Fruit fly (Drosophila melanogaster) whole organism, embryonic: Measurements from ENCODE around the gene unc-119.
A peak's percentile ranks its signal among the peaks of the same experiment; 100 is the strongest.

Experiments used
- Aef1 ChIP-seq: fragments of 200-800 bp; sonication (Bioruptor generic); IDR thresholded peaks from 3 replicates; pipeline ENCODE4 v1.3.6; 2022; ENCODE audit warnings: missing biosample characterization, missing genetic modification characterization
- Antp ChIP-seq: fragments of 200-800 bp; sonication (Bioruptor generic); optimal IDR thresholded peaks from 3 replicates; lab custom pipeline; 2016; ENCODE audit warnings: missing biosample characterization, missing genetic modification characterization
- Asciz ChIP-seq: fragments of 200-800 bp; sonication (Bioruptor generic); optimal IDR thresholded peaks from 2 replicates; lab custom pipeline; 2017; ENCODE audit warnings: missing biosample characterization, mild to moderate bottlenecking, missing genetic modification characterization, missing genetic modification reagents
- Atf6 ChIP-seq: fragments of 200-800 bp; sonication (Bioruptor generic); IDR thresholded peaks from 2 replicates; pipeline ENCODE4 v1.3.6; 2022; ENCODE audit warnings: missing biosample characterization, missing genetic modification characterization
- Awh ChIP-seq: fragments of 200-800 bp; sonication (Bioruptor generic); IDR thresholded peaks from 2 replicates; pipeline ENCODE4, ENCODE4 v1.3.6; 2022; ENCODE audit warnings: missing biosample characterization, missing genetic modification characterization
- C15 ChIP-seq: fragments of 200-800 bp; sonication (Bioruptor generic); IDR thresholded peaks from 3 replicates; pipeline ENCODE4 v1.3.6; 2022; ENCODE audit warnings: missing biosample characterization, missing genetic modification characterization
- CG10147 ChIP-seq: fragments of 200-800 bp; sonication (Bioruptor generic); optimal IDR thresholded peaks from 2 replicates; lab custom pipeline; 2019; ENCODE audit warnings: missing biosample characterization, mild to moderate bottlenecking, missing genetic modification characterization, moderate library complexity
- CG10209 ChIP-seq: fragments of 200-800 bp; sonication (Bioruptor generic); optimal IDR thresholded peaks from 3 replicates; lab custom pipeline; 2017; ENCODE audit warnings: missing biosample characterization, mild to moderate bottlenecking, missing genetic modification characterization, missing genetic modification reagents
- CG11093 ChIP-seq: fragments of 200-800 bp; sonication (Bioruptor generic); IDR thresholded peaks from 3 replicates; pipeline ENCODE4 v1.3.6; 2022; ENCODE audit warnings: missing biosample characterization, missing genetic modification characterization
- CG11560 ChIP-seq: fragments of 200-800 bp; sonication (Bioruptor generic); IDR thresholded peaks from 3 replicates; pipeline ENCODE4 v1.3.6; 2022; ENCODE audit warnings: missing biosample characterization, missing genetic modification characterization
- CG12104 ChIP-seq: fragments of 200-800 bp; sonication (Bioruptor generic); optimal IDR thresholded peaks from 3 replicates; lab custom pipeline; 2016; ENCODE audit warnings: missing biosample characterization, missing genetic modification characterization
- CG13287 ChIP-seq: fragments of 200-800 bp; sonication (Bioruptor generic); IDR thresholded peaks from 2 replicates; pipeline ENCODE4 v1.3.6; 2022; ENCODE audit warnings: missing biosample characterization, missing genetic modification characterization; ENCODE audit not compliant: partially characterized antibody
- CG15011 ChIP-seq: fragments of 200-800 bp; sonication (Bioruptor generic); optimal IDR thresholded peaks from 3 replicates; lab custom pipeline; 2018; ENCODE audit warnings: missing biosample characterization, mild to moderate bottlenecking, missing genetic modification characterization
- CG17568 ChIP-seq: fragments of 200-800 bp; sonication (Bioruptor generic); optimal IDR thresholded peaks from 2 replicates; lab custom pipeline; 2018; ENCODE audit warnings: missing biosample characterization, mild to moderate bottlenecking, missing genetic modification characterization, moderate library complexity
- CG1792 ChIP-seq: fragments of 200-800 bp; sonication (Bioruptor generic); optimal IDR thresholded peaks from 2 replicates; lab custom pipeline; 2016; ENCODE audit warnings: missing biosample characterization, missing genetic modification characterization
- CG2712 ChIP-seq: fragments of 200-800 bp; optimal IDR thresholded peaks from 3 replicates; lab custom pipeline; 2019; ENCODE audit warnings: missing biosample characterization, mild to moderate bottlenecking, missing genetic modification characterization, moderate library complexity
- CG30431 ChIP-seq: fragments of 200-800 bp; sonication (Bioruptor generic); optimal IDR thresholded peaks from 2 replicates; lab custom pipeline; 2017; ENCODE audit warnings: missing biosample characterization, missing genetic modification characterization
- CG33557 ChIP-seq: fragments of 200-800 bp; sonication (Bioruptor generic); optimal IDR thresholded peaks from 2 replicates; lab custom pipeline; 2019; ENCODE audit warnings: missing biosample characterization, mild to moderate bottlenecking, missing genetic modification characterization, moderate library complexity
- CG34376 ChIP-seq: fragments of 200-800 bp; sonication (Bioruptor generic); optimal IDR thresholded peaks from 2 replicates; lab custom pipeline; 2018; ENCODE audit warnings: missing biosample characterization, mild to moderate bottlenecking, missing genetic modification characterization
- CG3726 ChIP-seq: fragments of 200-800 bp; sonication (Bioruptor generic); IDR thresholded peaks from 3 replicates; pipeline ENCODE4, ENCODE4 v1.3.6; 2022; ENCODE audit warnings: missing biosample characterization, missing genetic modification characterization
- CG4404 ChIP-seq: fragments of 200-800 bp; sonication (Bioruptor generic); IDR thresholded peaks from 2 replicates; pipeline ENCODE4 v1.3.6; 2022; ENCODE audit warnings: missing biosample characterization, missing genetic modification characterization
- CG6683 ChIP-seq: fragments of 200-800 bp; sonication (Bioruptor generic); optimal IDR thresholded peaks from 2 replicates; lab custom pipeline; 2017; ENCODE audit warnings: missing biosample characterization, mild to moderate bottlenecking, missing genetic modification characterization, missing genetic modification reagents
- CG7372 ChIP-seq: fragments of 200-800 bp; sonication (Bioruptor generic); IDR thresholded peaks from 2 replicates; pipeline ENCODE4 v1.3.6; 2022; ENCODE audit warnings: missing biosample characterization, missing genetic modification characterization
- D19A ChIP-seq: fragments of 200-800 bp; optimal IDR thresholded peaks from 3 replicates; lab custom pipeline; 2019; ENCODE audit warnings: missing biosample characterization, mild to moderate bottlenecking, missing genetic modification characterization, moderate library complexity
- Ets65A ChIP-seq: fragments of 200-800 bp; sonication (Bioruptor generic); peaks from one replicate; lab custom pipeline; 2016; ENCODE audit warnings: missing biosample characterization, missing genetic modification characterization
- Hand ChIP-seq: fragments of 200-800 bp; sonication (Bioruptor generic); optimal IDR thresholded peaks from 2 replicates; lab custom pipeline; 2017; ENCODE audit warnings: mild to moderate bottlenecking, missing biosample characterization, missing genetic modification reagents, missing genetic modification characterization
- HmgZ ChIP-seq: fragments of 200-800 bp; sonication (Bioruptor generic); optimal IDR thresholded peaks from 2 replicates; lab custom pipeline; 2018; ENCODE audit warnings: missing biosample characterization, mild to moderate bottlenecking, missing genetic modification characterization
- Hr51 ChIP-seq, 2 experiments: fragments of 200-800 bp; sonication (Bioruptor generic); optimal IDR thresholded peaks; 2 replicates in 1 of 2; 3 replicates in 1 of 2; lab custom pipeline; 2016 to 2018; ENCODE audit warnings: missing biosample characterization in 2 of 2, missing genetic modification characterization in 2 of 2, mild to moderate bottlenecking in 1 of 2, moderate library complexity in 1 of 2
- Hsf ChIP-seq: fragments of 200-800 bp; sonication (Bioruptor generic); optimal IDR thresholded peaks from 3 replicates; lab custom pipeline; 2016; ENCODE audit warnings: missing biosample characterization, missing genetic modification characterization
- Lpt ChIP-seq: fragments of >200 bp; optimal IDR thresholded peaks from 2 replicates; lab custom pipeline; 2018; ENCODE audit warnings: missing biosample characterization, missing genetic modification characterization
- MBD-R2 ChIP-seq: fragments of 200-800 bp; sonication (Bioruptor generic); IDR thresholded peaks from 2 replicates; pipeline ENCODE4 v1.3.6; 2022; ENCODE audit warnings: missing biosample characterization, missing genetic modification characterization
- MESR4 ChIP-seq: fragments of 200-800 bp; sonication (Bioruptor generic); optimal IDR thresholded peaks from 2 replicates; lab custom pipeline; 2018; ENCODE audit warnings: missing biosample characterization, mild to moderate bottlenecking, missing genetic modification characterization, moderate library complexity
- Meics ChIP-seq: fragments of 200-800 bp; sonication (Bioruptor generic); optimal IDR thresholded peaks from 2 replicates; lab custom pipeline; 2017; ENCODE audit warnings: missing biosample characterization, mild to moderate bottlenecking, missing genetic modification characterization
- Neu2 ChIP-seq: fragments of 200-800 bp; sonication (Bioruptor generic); optimal IDR thresholded peaks from 3 replicates; lab custom pipeline; 2016; ENCODE audit warnings: missing biosample characterization, missing genetic modification characterization, borderline replicate concordance
- Sin3A ChIP-seq: fragments of >200 bp; optimal IDR thresholded peaks from 2 replicates; lab custom pipeline; 2018
- Ssrp ChIP-seq: fragments of 200-800 bp; sonication (Bioruptor generic); optimal IDR thresholded peaks from 2 replicates; lab custom pipeline; 2018; ENCODE audit warnings: missing biosample characterization, mild to moderate bottlenecking, missing genetic modification characterization, moderate library complexity
- al ChIP-seq: fragments of 200-800 bp; sonication (Bioruptor generic); IDR thresholded peaks from 2 replicates; pipeline ENCODE4 v1.3.6; 2022; ENCODE audit warnings: missing biosample characterization, missing genetic modification characterization
- bowl ChIP-seq: fragments of 200-800 bp; sonication (Bioruptor generic); IDR thresholded peaks from 2 replicates; pipeline ENCODE4 v1.3.6; 2022; ENCODE audit warnings: missing biosample characterization, missing genetic modification characterization
- btn ChIP-seq: fragments of 200-800 bp; sonication (Bioruptor generic); optimal IDR thresholded peaks from 2 replicates; lab custom pipeline; 2016; ENCODE audit warnings: missing biosample characterization, missing genetic modification characterization
- cas ChIP-seq: fragments of 200-800 bp; sonication (Bioruptor generic); IDR thresholded peaks from 2 replicates; pipeline ENCODE4 v1.3.6; 2022; ENCODE audit warnings: missing biosample characterization, missing genetic modification characterization
- chm ChIP-seq: fragments of 200-800 bp; sonication (Bioruptor generic); IDR thresholded peaks from 2 replicates; pipeline ENCODE4 v1.3.6; 2022; ENCODE audit warnings: missing biosample characterization, missing genetic modification characterization
- ham ChIP-seq: fragments of 200-800 bp; sonication (Bioruptor generic); IDR thresholded peaks from 2 replicates; pipeline ENCODE4 v1.3.6; 2022; ENCODE audit warnings: missing biosample characterization, missing genetic modification characterization
- insv ChIP-seq, 2 experiments: fragments of 200-800 bp; sonication (Bioruptor generic); optimal IDR thresholded peaks; 3 replicates each; lab custom pipeline; 2016 to 2018; ENCODE audit warnings: missing biosample characterization in 2 of 2, missing genetic modification characterization in 2 of 2
- knrl ChIP-seq: fragments of 200-800 bp; sonication (Bioruptor generic); IDR thresholded peaks from 3 replicates; pipeline ENCODE4 v1.3.6; 2022; ENCODE audit warnings: missing biosample characterization, missing genetic modification characterization; ENCODE audit not compliant: partially characterized antibody
- nerfin-1 ChIP-seq: fragments of 200-800 bp; sonication (Bioruptor generic); optimal IDR thresholded peaks from 3 replicates; lab custom pipeline; 2019; ENCODE audit warnings: missing biosample characterization, mild to moderate bottlenecking, missing genetic modification characterization, moderate library complexity
- nerfin-2 ChIP-seq: fragments of 200-800 bp; sonication (Bioruptor generic); IDR thresholded peaks from 2 replicates; pipeline ENCODE4 v1.3.6; 2022; ENCODE audit warnings: missing biosample characterization, missing genetic modification characterization; ENCODE audit not compliant: partially characterized antibody
- ro ChIP-seq: fragments of 200-800 bp; sonication (Bioruptor generic); IDR thresholded peaks from 2 replicates; pipeline ENCODE4 v1.3.6; 2022; ENCODE audit warnings: missing biosample characterization, missing genetic modification characterization
- trh ChIP-seq: fragments of 200-800 bp; sonication (Bioruptor generic); optimal IDR thresholded peaks from 2 replicates; lab custom pipeline; 2016; ENCODE audit warnings: missing biosample characterization, missing genetic modification characterization
- vnd ChIP-seq: fragments of 200-800 bp; sonication (Bioruptor generic); IDR thresholded peaks from 3 replicates; pipeline ENCODE4 v1.3.6; 2022; ENCODE audit warnings: missing biosample characterization, missing genetic modification characterization; ENCODE audit not compliant: partially characterized antibody
- wdn ChIP-seq: fragments of 200-800 bp; sonication (Bioruptor generic); IDR thresholded peaks from 2 replicates; pipeline ENCODE4 v1.3.6; 2022; ENCODE audit warnings: missing biosample characterization, missing genetic modification characterization

unc-119 gene

DNA sequence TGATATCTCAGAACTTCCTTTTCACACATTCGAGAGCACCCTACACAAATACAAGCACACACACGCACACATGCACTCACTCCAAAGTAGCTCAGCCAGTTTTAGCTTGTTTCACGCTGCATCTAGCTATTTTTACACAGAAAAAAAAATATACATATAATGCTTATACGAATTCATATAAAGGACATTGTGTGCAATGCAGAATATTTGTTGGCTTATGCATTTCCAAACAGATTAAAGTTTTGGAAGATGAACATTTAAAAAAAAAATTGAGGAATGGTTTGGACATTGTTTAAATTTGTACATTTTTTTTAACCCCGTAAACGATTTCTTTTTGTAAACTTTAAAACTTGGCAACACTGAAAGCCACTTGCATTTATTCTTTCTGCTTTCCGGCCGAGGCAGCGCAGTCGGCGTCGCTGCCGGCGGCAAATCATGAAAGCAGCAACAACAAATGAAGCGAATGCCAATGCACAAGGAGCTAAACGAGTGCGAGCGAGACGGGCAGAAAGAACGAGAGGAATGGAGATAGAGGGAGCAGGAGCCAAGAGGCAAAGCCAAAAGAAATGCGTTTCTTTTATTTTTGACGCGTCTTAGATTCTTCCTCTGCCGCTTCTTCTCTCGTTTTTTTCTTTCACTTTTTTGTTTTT lies 28.1 kb upstream of the unc-119 start (continued):
- TF ChIP-seq ro (GFP tag; lab: Robert Waterston, UW) (no peak), C15 (GFP tag; lab: Robert Waterston, UW) (no peak), knrl (GFP tag; lab: Robert Waterston, UW) (no peak), Hand (GFP tag; lab: Kevin White, UChicago) (no peak), Asciz (peak; percentile 79), Lpt (GFP tag; lab: Kevin White, UChicago) (no peak), MESR4 (no peak), CG1792 (GFP tag; lab: Kevin White, UChicago) (peak; percentile 16), CG7372 (GFP tag; lab: Robert Waterston, UW) (0 out of 2 replicates have a peak, but pooled peaks have one; percentile 26), bowl (0 out of 2 replicates have a peak, but pooled peaks have one; percentile 36), CG2712 (tag; lab: Kevin White, UChicago) (peak; percentile 94), CG17568 (GFP tag; lab: Kevin White, UChicago) (peak; percentile 61), Neu2 (GFP tag; lab: Kevin White, UChicago) (peak; percentile 30), CG34376 (GFP tag; lab: Kevin White, UChicago) (no peak), Sin3A (lab: Kevin White, UChicago) (no peak), CG6683 (no peak), nerfin-1 (tag; lab: Kevin White, UChicago) (peak; percentile 79), CG10147 (no peak), CG13287 (no peak), ham (GFP tag; lab: Robert Waterston, UW) (no peak), CG15011 (peak; percentile 12), cas (GFP tag; lab: Robert Waterston, UW) (no peak), Ssrp (tag; lab: Kevin White, UChicago) (peak; percentile 93), CG4404 (GFP tag; lab: Robert Waterston, UW) (peak; percentile 70), wdn (no peak), CG10209 (GFP tag; lab: Kevin White, UChicago) (peak; percentile 80), insv (GFP tag; optimal IDR thresholded peaks at IDR 0.05; lab: Kevin White, UChicago) (no peak), CG3726 (GFP tag; lab: Robert Waterston, UW) (peak; percentile 34; the same call in 1 of the 3 replicates), trh (GFP tag; lab: Kevin White, UChicago) (peak; percentile 52), CG12104 (peak; percentile 59), HmgZ (tag; lab: Kevin White, UChicago) (no peak), Atf6 (GFP tag; lab: Robert Waterston, UW) (no peak), Hr51 (GFP tag; optimal IDR thresholded peaks at IDR 0.05; lab: Kevin White, UChicago) (peak; percentile 51 to 66), Ets65A (GFP tag; lab: Kevin White, UChicago) (peak; percentile 92), vnd (GFP tag; lab: Robert Waterston, UW) (no peak), chm (GFP tag; lab: Robert Waterston, UW) (peak; percentile 64; the same call in 1 of the 2 replicates), Meics (GFP tag; lab: Kevin White, UChicago) (peak; percentile 11), CG30431 (GFP tag; lab: Kevin White, UChicago) (peak; percentile 77), nerfin-2 (GFP tag; lab: Robert Waterston, UW) (no peak), Hsf (peak; percentile 77), MBD-R2 (no peak), Awh (GFP tag; lab: Robert Waterston, UW) (peak; percentile 38; the same call in 1 of the 2 replicates), CG33557 (GFP tag; lab: Kevin White, UChicago) (peak; percentile 89), Aef1 (GFP tag; lab: Robert Waterston, UW) (no peak), CG11560 (tag; lab: Robert Waterston, UW) (no peak), al (GFP tag; lab: Robert Waterston, UW) (no peak), CG11093 (GFP tag; lab: Robert Waterston, UW) (0 out of 3 replicates have a peak, but pooled peaks have one; percentile 21), D19A (tag; lab: Kevin White, UChicago) (peak; percentile 84), Antp (GFP tag; lab: Kevin White, UChicago) (peak; percentile 60), btn (peak; percentile 33)
